Worm (Caenorhabditis elegans) whole organism, L4 larva: ENCODE data around the gene R04B5.5.

Experiments used
- D1046.2 ChIP-seq: fragments of 200-800 bp; sonication (Bioruptor generic); IDR thresholded peaks from 2 replicates; pipeline ENCODE4 v1.3.6; 2022; ENCODE audit warnings: missing genetic modification characterization, missing compliant biosample characterization
- F10B5.3 ChIP-seq: sonication (generic microtip); optimal IDR thresholded peaks from 2 replicates; lab custom pipeline; 2016; ENCODE audit warnings: mild to moderate bottlenecking, missing genetic modification characterization, missing compliant biosample characterization
- T20F7.1 ChIP-seq: fragments of 200-800 bp; sonication (Bioruptor generic); optimal IDR thresholded peaks from 2 replicates; lab custom pipeline; 2018; ENCODE audit warnings: mild to moderate bottlenecking, missing genetic modification characterization, missing compliant biosample characterization
- Y105C5A.15 ChIP-seq: fragments of 200-800 bp; sonication (Bioruptor generic); IDR thresholded peaks from 2 replicates; pipeline ENCODE4 v1.3.6; 2022; ENCODE audit warnings: missing genetic modification characterization, missing compliant biosample characterization
- Y48G9A.11 ChIP-seq: fragments of 200-800 bp; sonication (Bioruptor generic); IDR thresholded peaks from 2 replicates; pipeline ENCODE4 v1.3.6; 2022; ENCODE audit warnings: missing genetic modification reagents, missing genetic modification characterization, missing compliant biosample characterization
- Y75B8A.6 ChIP-seq: fragments of 200-800 bp; sonication (Bioruptor generic); IDR thresholded peaks from 2 replicates; pipeline ENCODE4 v1.3.6; 2022; ENCODE audit warnings: missing genetic modification reagents, missing genetic modification characterization, missing compliant biosample characterization
- ZK337.2 ChIP-seq: fragments of 200-800 bp; sonication (Bioruptor generic); IDR thresholded peaks from 2 replicates; pipeline ENCODE4 v1.3.6; 2022; ENCODE audit warnings: missing genetic modification reagents, missing genetic modification characterization, missing compliant biosample characterization
- ZK546.5 ChIP-seq, 2 experiments: sonication (generic microtip); optimal IDR thresholded peaks; 2 replicates each; lab custom pipeline; 2017; ENCODE audit warnings: missing biosample characterization in 2 of 2, missing genetic modification characterization in 2 of 2
- aha-1 ChIP-seq: fragments of 150-350 bp; peaks from one replicate; lab custom pipeline; 2014; ENCODE audit warnings: missing biosample characterization, missing genetic modification characterization
- attf-4 ChIP-seq: sonication (generic microtip); optimal IDR thresholded peaks from 3 replicates; lab custom pipeline; 2017; ENCODE audit warnings: missing biosample characterization, missing genetic modification characterization
- ceh-32 ChIP-seq: sonication (generic microtip); optimal IDR thresholded peaks from 2 replicates; lab custom pipeline; 2016; ENCODE audit warnings: mild to moderate bottlenecking, missing genetic modification characterization, missing compliant biosample characterization; ENCODE audit not compliant: poor library complexity
- ceh-82 ChIP-seq: sonication (generic microtip); optimal IDR thresholded peaks from 2 replicates; lab custom pipeline; 2017; ENCODE audit warnings: missing biosample characterization, missing genetic modification characterization
- cey-2 ChIP-seq: sonication (generic microtip); optimal IDR thresholded peaks from 3 replicates; lab custom pipeline; 2017; ENCODE audit warnings: missing genetic modification characterization, mild to moderate bottlenecking, missing compliant biosample characterization, antibody characterized with exemption, borderline replicate concordance; ENCODE audit not compliant: insufficient read depth
- ctbp-1 ChIP-seq: fragments of 200-800 bp; sonication (Bioruptor generic); IDR thresholded peaks from 2 replicates; pipeline ENCODE4 v1.3.6; 2022; ENCODE audit warnings: missing genetic modification reagents, missing genetic modification characterization, missing compliant biosample characterization
- daf-16 ChIP-seq, 3 experiments: sonication (generic microtip); optimal IDR thresholded peaks; 2 replicates each; lab custom pipeline; 2016 to 2017; ENCODE audit warnings: missing genetic modification characterization in 3 of 3, missing genetic modification reagents in 3 of 3, mild to moderate bottlenecking in 2 of 3, missing compliant biosample characterization in 2 of 3, missing biosample characterization in 1 of 3, moderate library complexity in 1 of 3
- daf-8 ChIP-seq: fragments of 200-800 bp; sonication (Bioruptor generic); IDR thresholded peaks from 2 replicates; pipeline ENCODE4 v1.3.6; 2022; ENCODE audit warnings: missing genetic modification characterization, missing compliant biosample characterization
- dmd-9 ChIP-seq: fragments of 200-800 bp; sonication (Bioruptor generic); IDR thresholded peaks from 2 replicates; pipeline ENCODE4 v1.3.6; 2022; ENCODE audit warnings: missing genetic modification reagents, missing genetic modification characterization, missing compliant biosample characterization
- dpl-1 ChIP-seq: fragments of 150-350 bp; optimal IDR thresholded peaks from 2 replicates; lab custom pipeline; 2014; ENCODE audit warnings: missing biosample characterization, missing genetic modification reagents, missing genetic modification characterization
- duxl-1 ChIP-seq: sonication (generic microtip); optimal IDR thresholded peaks from 2 replicates; lab custom pipeline; 2016; ENCODE audit warnings: mild to moderate bottlenecking, missing genetic modification characterization, moderate library complexity, missing compliant biosample characterization; ENCODE audit not compliant: poor library complexity
- egl-27 ChIP-seq: sonication (generic microtip); optimal IDR thresholded peaks from 3 replicates; lab custom pipeline; 2017; ENCODE audit warnings: missing biosample characterization, missing genetic modification reagents, missing genetic modification characterization
- fkh-10 ChIP-seq: fragments of 150-350 bp; optimal IDR thresholded peaks from 2 replicates; lab custom pipeline; 2014; ENCODE audit warnings: missing biosample characterization, missing genetic modification reagents, missing genetic modification characterization
- hif-1 ChIP-seq, 2 experiments: sonication (generic microtip); optimal IDR thresholded peaks; 2 replicates each; lab custom pipeline; 2016 to 2017; ENCODE audit warnings: missing compliant biosample characterization in 2 of 2, missing genetic modification characterization in 2 of 2, missing genetic modification reagents in 2 of 2, missing genotype in 2 of 2, mild to moderate bottlenecking in 1 of 2
- hlh-11 ChIP-seq: fragments of 200-800 bp; sonication (Bioruptor generic); optimal IDR thresholded peaks from 2 replicates; lab custom pipeline; 2018; ENCODE audit warnings: mild to moderate bottlenecking, missing genetic modification characterization, missing compliant biosample characterization
- lim-7 ChIP-seq: fragments of 200-800 bp; sonication (Bioruptor generic); IDR thresholded peaks from 2 replicates; pipeline ENCODE4 v1.3.6; 2022; ENCODE audit warnings: missing genetic modification characterization, missing compliant biosample characterization
- lin-1 ChIP-seq: fragments of 200-800 bp; sonication (Bioruptor generic); IDR thresholded peaks from 2 replicates; pipeline ENCODE4 v1.3.6; 2022; ENCODE audit warnings: missing genetic modification reagents, missing genetic modification characterization, missing compliant biosample characterization
- lin-13 ChIP-seq: fragments of 150-350 bp; optimal IDR thresholded peaks from 2 replicates; lab custom pipeline; 2014; ENCODE audit warnings: missing biosample characterization, missing genetic modification reagents, missing genetic modification characterization
- lin-15B ChIP-seq: fragments of 150-350 bp; sonication (generic microtip); optimal IDR thresholded peaks from 3 replicates; lab custom pipeline; 2014; ENCODE audit warnings: missing biosample characterization, missing genetic modification characterization
- lin-29 ChIP-seq: fragments of 200-800 bp; sonication (Bioruptor generic); IDR thresholded peaks from 2 replicates; pipeline ENCODE4 v1.3.6; 2022; ENCODE audit warnings: missing genetic modification reagents, missing genetic modification characterization, missing compliant biosample characterization
- lin-38 ChIP-seq: fragments of 200-800 bp; sonication (Bioruptor generic); IDR thresholded peaks from 2 replicates; pipeline ENCODE4 v1.3.6; 2022; ENCODE audit warnings: missing genetic modification reagents, missing genetic modification characterization, missing compliant biosample characterization
- lin-39 ChIP-seq: fragments of 150-350 bp; optimal IDR thresholded peaks from 2 replicates; lab custom pipeline; 2014; ENCODE audit warnings: missing biosample characterization, missing genetic modification reagents, missing genetic modification characterization
- lir-3 ChIP-seq: sonication (generic microtip); optimal IDR thresholded peaks from 2 replicates; lab custom pipeline; 2016; ENCODE audit warnings: mild to moderate bottlenecking, missing genetic modification characterization, missing compliant biosample characterization
- mdt-29 ChIP-seq: fragments of 200-800 bp; sonication (Bioruptor generic); IDR thresholded peaks from 2 replicates; pipeline ENCODE4 v1.3.6; 2022; ENCODE audit warnings: missing genetic modification reagents, missing genetic modification characterization, missing compliant biosample characterization
- mes-2 ChIP-seq: sonication (generic microtip); optimal IDR thresholded peaks from 2 replicates; lab custom pipeline; 2016; ENCODE audit warnings: missing genotype, mild to moderate bottlenecking, missing genetic modification characterization, missing compliant biosample characterization; ENCODE audit not compliant: poor library complexity, severe bottlenecking
- nhr-102 ChIP-seq: sonication (generic microtip); optimal IDR thresholded peaks from 2 replicates; lab custom pipeline; 2016; ENCODE audit warnings: mild to moderate bottlenecking, missing genetic modification characterization, moderate library complexity, missing compliant biosample characterization
- nhr-11 ChIP-seq: fragments of 150-350 bp; optimal IDR thresholded peaks from 2 replicates; lab custom pipeline; 2014; ENCODE audit warnings: missing biosample characterization, missing genetic modification characterization
- nhr-25 ChIP-seq: sonication (generic microtip); optimal IDR thresholded peaks from 2 replicates; lab custom pipeline; 2017; ENCODE audit warnings: missing genetic modification characterization, mild to moderate bottlenecking, missing compliant biosample characterization, antibody characterized with exemption, moderate library complexity, borderline replicate concordance; ENCODE audit not compliant: insufficient read depth
- nhr-28 ChIP-seq: fragments of 150-350 bp; optimal IDR thresholded peaks from 2 replicates; lab custom pipeline; 2014; ENCODE audit warnings: missing biosample characterization, missing genetic modification characterization
- nhr-41 ChIP-seq: fragments of 200-800 bp; sonication (Bioruptor generic); IDR thresholded peaks from 2 replicates; pipeline ENCODE4 v1.3.6; 2022; ENCODE audit warnings: missing genetic modification reagents, missing genetic modification characterization, missing compliant biosample characterization
- nhr-42 ChIP-seq: fragments of 200-800 bp; sonication (Bioruptor generic); IDR thresholded peaks from 2 replicates; pipeline ENCODE4 v1.3.6; 2022; ENCODE audit warnings: missing genetic modification characterization, missing compliant biosample characterization
- nhr-48 ChIP-seq: sonication (generic microtip); optimal IDR thresholded peaks from 2 replicates; lab custom pipeline; 2016; ENCODE audit warnings: mild to moderate bottlenecking, missing genetic modification characterization, missing compliant biosample characterization
- nhr-77 ChIP-seq: fragments of 150-350 bp; optimal IDR thresholded peaks from 2 replicates; lab custom pipeline; 2014; ENCODE audit warnings: missing biosample characterization, missing genetic modification characterization
- php-3 ChIP-seq: fragments of 200-800 bp; sonication (Bioruptor generic); IDR thresholded peaks from 2 replicates; pipeline ENCODE4 v1.3.6; 2022; ENCODE audit warnings: missing genetic modification reagents, missing genetic modification characterization, missing compliant biosample characterization
- rbr-2 ChIP-seq: sonication (generic microtip); optimal IDR thresholded peaks from 2 replicates; lab custom pipeline; 2016; ENCODE audit warnings: missing genotype, missing genetic modification characterization, missing compliant biosample characterization
- skn-1 ChIP-seq: fragments of 150-350 bp; optimal IDR thresholded peaks from 2 replicates; lab custom pipeline; 2014; ENCODE audit warnings: missing biosample characterization, missing genetic modification characterization
- tag-97 ChIP-seq: fragments of 200-800 bp; sonication (Bioruptor generic); IDR thresholded peaks from 2 replicates; pipeline ENCODE4 v1.3.6; 2022; ENCODE audit warnings: missing genetic modification characterization, missing compliant biosample characterization
- unc-130 ChIP-seq: sonication (generic microtip); optimal IDR thresholded peaks from 2 replicates; lab custom pipeline; 2016; ENCODE audit warnings: missing genetic modification reagents, missing genetic modification characterization, missing compliant biosample characterization
- unc-39 ChIP-seq: sonication (generic microtip); optimal IDR thresholded peaks from 2 replicates; lab custom pipeline; 2017; ENCODE audit warnings: missing biosample characterization, missing genetic modification characterization
- vab-7 ChIP-seq: fragments of 200-800 bp; sonication (Bioruptor generic); IDR thresholded peaks from 2 replicates; pipeline ENCODE4 v1.3.6; 2022; ENCODE audit warnings: missing genetic modification reagents, missing genetic modification characterization, missing compliant biosample characterization
- zag-1 ChIP-seq: fragments of 150-350 bp; optimal IDR thresholded peaks from 2 replicates; lab custom pipeline; 2014; ENCODE audit warnings: missing biosample characterization, missing genetic modification characterization
- zip-2 ChIP-seq: fragments of 150-350 bp; optimal IDR thresholded peaks from 2 replicates; lab custom pipeline; 2014; ENCODE audit warnings: missing biosample characterization, missing genetic modification characterization
- ztf-7 ChIP-seq: fragments of 150-350 bp; optimal IDR thresholded peaks from 2 replicates; lab custom pipeline; 2014; ENCODE audit warnings: missing biosample characterization, missing genetic modification characterization

Gene R04B5.5

DNA sequence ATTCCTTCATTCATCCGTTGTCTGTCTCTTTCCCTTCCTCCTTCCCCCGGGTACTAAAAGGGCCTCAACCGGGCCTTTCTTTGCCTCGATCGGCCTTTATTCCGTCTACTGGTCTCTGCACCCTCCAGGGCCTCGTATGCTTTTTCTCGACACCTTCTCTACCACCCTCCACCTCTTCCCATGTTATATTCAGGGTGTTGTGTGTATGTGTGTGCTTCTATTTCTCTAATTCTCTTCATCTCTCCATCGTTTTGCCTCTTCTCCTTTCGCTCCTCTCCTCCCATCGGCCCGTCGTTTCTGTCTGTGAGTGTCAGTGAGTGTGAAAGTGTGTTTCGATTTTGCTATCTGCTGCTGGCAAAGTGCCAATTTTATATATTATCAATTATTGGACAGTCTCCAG is 47.4 kb upstream of the R04B5.5 start (continued):
- TF ChIP-seq unc-39 (tag; lab: Kevin White, UChicago) (no peak), lin-1 (no peak), tag-97 (GFP tag; lab: Robert Waterston, UW) (no peak), nhr-102 (tag; lab: Kevin White, UChicago) (peak; percentile 54), lin-38 (GFP tag; lab: Robert Waterston, UW) (no peak; the same call in 1 of the 2 replicates), nhr-42 (GFP tag; lab: Robert Waterston, UW) (no peak), egl-27 (no peak), Y105C5A.15 (no peak), unc-130 (no peak), lin-29 (GFP tag; lab: Robert Waterston, UW) (no peak), Y48G9A.11 (GFP tag; lab: Robert Waterston, UW) (no peak), fkh-10 (no peak), lin-13 (GFP tag; lab: Kevin White, UChicago) (peak; percentile 70), zip-2 (tag; lab: Kevin White, UChicago) (no peak), duxl-1 (no peak), rbr-2 (peak; percentile 77), lir-3 (tag; lab: Kevin White, UChicago) (no peak), attf-4 (tag; lab: Kevin White, UChicago) (no peak), ceh-82 (tag; lab: Kevin White, UChicago) (no peak), ZK546.5 (tag; optimal IDR thresholded peaks at IDR 0.05; lab: Kevin White, UChicago) (no peak), lim-7 (GFP tag; lab: Robert Waterston, UW) (no peak), skn-1 (tag; lab: Kevin White, UChicago) (no peak), dpl-1 (GFP tag; lab: Kevin White, UChicago) (peak; percentile 30), lin-15B (no peak), ceh-32 (tag; lab: Kevin White, UChicago) (peak; percentile 20), nhr-41 (GFP tag; lab: Robert Waterston, UW) (no peak), D1046.2 (GFP tag; lab: Robert Waterston, UW) (no peak), daf-16 (GFP tag; optimal IDR thresholded peaks at IDR 0.05; lab: Kevin White, UChicago) (peak in 1 of 2 experiments; percentile 6), daf-16 (tag; optimal IDR thresholded peaks at IDR 0.05; lab: Kevin White, UChicago) (peak; percentile 74), nhr-11 (tag; lab: Kevin White, UChicago) (no peak), nhr-25 (tag; lab: Kevin White, UChicago) (peak; percentile 1), zag-1 (tag; lab: Kevin White, UChicago) (no peak), lin-39 (no peak), nhr-77 (tag; lab: Kevin White, UChicago) (peak; percentile 65), php-3 (no peak), Y75B8A.6 (GFP tag; lab: Robert Waterston, UW) (no peak), aha-1 (tag; lab: Kevin White, UChicago) (peak; percentile 97), nhr-48 (tag; lab: Kevin White, UChicago) (peak; percentile 59), cey-2 (tag; lab: Kevin White, UChicago) (no peak), daf-8 (GFP tag; lab: Robert Waterston, UW) (no peak), mdt-29 (GFP tag; lab: Robert Waterston, UW) (no peak), dmd-9 (GFP tag; lab: Robert Waterston, UW) (no peak), mes-2 (tag; lab: Kevin White, UChicago) (peak; percentile 82), vab-7 (GFP tag; lab: Robert Waterston, UW) (no peak), ztf-7 (peak; percentile 31), ctbp-1 (GFP tag; lab: Robert Waterston, UW) (peak; percentile 60; the same call in 1 of the 2 replicates), nhr-28 (tag; lab: Kevin White, UChicago) (peak; percentile 90), F10B5.3 (tag; lab: Kevin White, UChicago) (no peak), ZK337.2 (GFP tag; lab: Robert Waterston, UW) (no peak), hif-1 (tag; optimal IDR thresholded peaks at IDR 0.05; lab: Kevin White, UChicago) (peak in 1 of 2 experiments; percentile 44), T20F7.1 (GFP tag; lab: Kevin White, UChicago) (no peak), hlh-11 (tag; lab: Kevin White, UChicago) (peak; percentile 91)
